Fruit fly (Drosophila melanogaster) whole organism, embryonic: ENCODE results near the gene Adat1.

ENCODE experiments used
- BtbVII ChIP-seq: fragments of 200-800 bp; sonication (Bioruptor generic); optimal IDR thresholded peaks from 3 replicates; lab custom pipeline; 2017; ENCODE audit warnings: missing biosample characterization, mild to moderate bottlenecking, missing genetic modification characterization
- CG10267 ChIP-seq: fragments of 200-800 bp; sonication (Bioruptor generic); optimal IDR thresholded peaks from 2 replicates; lab custom pipeline; 2018; ENCODE audit warnings: missing biosample characterization, mild to moderate bottlenecking, missing genetic modification characterization, moderate library complexity
- CG12659 ChIP-seq: fragments of 200-800 bp; sonication (Bioruptor generic); optimal IDR thresholded peaks from 3 replicates; lab custom pipeline; 2017; ENCODE audit warnings: mild to moderate bottlenecking, missing biosample characterization, missing genetic modification reagents, missing genetic modification characterization
- CG13123 ChIP-seq: fragments of 200-800 bp; sonication (Bioruptor generic); optimal IDR thresholded peaks from 2 replicates; lab custom pipeline; 2016; ENCODE audit warnings: missing biosample characterization, missing genetic modification characterization
- CG14710 ChIP-seq: fragments of 200-800 bp; sonication (Bioruptor generic); optimal IDR thresholded peaks from 3 replicates; lab custom pipeline; 2019; ENCODE audit warnings: missing biosample characterization, mild to moderate bottlenecking, missing genetic modification characterization, moderate library complexity
- CG1529 ChIP-seq: fragments of 200-800 bp; sonication (Bioruptor generic); optimal IDR thresholded peaks from 3 replicates; lab custom pipeline; 2018; ENCODE audit warnings: missing biosample characterization, missing genetic modification characterization
- CG1602 ChIP-seq: fragments of 200-800 bp; sonication (Bioruptor generic); optimal IDR thresholded peaks from 3 replicates; lab custom pipeline; 2016; ENCODE audit warnings: missing biosample characterization, missing genetic modification characterization
- CG16863 ChIP-seq: fragments of 200-800 bp; sonication (Bioruptor generic); optimal IDR thresholded peaks from 3 replicates; lab custom pipeline; 2016; ENCODE audit warnings: missing biosample characterization, missing genetic modification characterization
- CG17361 ChIP-seq: fragments of 200-800 bp; sonication (Bioruptor generic); IDR thresholded peaks from 3 replicates; pipeline ENCODE4 v1.3.6; 2022; ENCODE audit warnings: missing biosample characterization, missing genetic modification characterization
- CG17912 ChIP-seq: fragments of 200-800 bp; sonication (Bioruptor generic); optimal IDR thresholded peaks from 2 replicates; lab custom pipeline; 2018; ENCODE audit warnings: missing biosample characterization, mild to moderate bottlenecking, missing genetic modification characterization
- CG18011 ChIP-seq: fragments of 200-800 bp; sonication (Bioruptor generic); optimal IDR thresholded peaks from 2 replicates; lab custom pipeline; 2017; ENCODE audit warnings: missing biosample characterization, missing genetic modification characterization, mild to moderate bottlenecking, moderate library complexity, missing genotype
- CG1832 ChIP-seq: fragments of 200-800 bp; sonication (Bioruptor generic); optimal IDR thresholded peaks from 2 replicates; lab custom pipeline; 2017; ENCODE audit warnings: missing biosample characterization, mild to moderate bottlenecking, missing genetic modification characterization, inconsistent platforms
- CG30403 ChIP-seq: fragments of 200-800 bp; sonication (Bioruptor generic); optimal IDR thresholded peaks from 3 replicates; lab custom pipeline; 2016; ENCODE audit warnings: missing biosample characterization, missing genetic modification characterization
- CG31388 ChIP-seq: fragments of 200-800 bp; sonication (Bioruptor generic); optimal IDR thresholded peaks from 2 replicates; lab custom pipeline; 2016; ENCODE audit warnings: missing biosample characterization, missing genetic modification characterization
- CG32767 ChIP-seq: fragments of 200-800 bp; sonication (Bioruptor generic); IDR thresholded peaks from 2 replicates; pipeline ENCODE4 v1.3.6; 2022; ENCODE audit warnings: missing biosample characterization, missing genetic modification characterization
- CG33557 ChIP-seq: fragments of 200-800 bp; sonication (Bioruptor generic); optimal IDR thresholded peaks from 2 replicates; lab custom pipeline; 2019; ENCODE audit warnings: missing biosample characterization, mild to moderate bottlenecking, missing genetic modification characterization, moderate library complexity
- CG43689 ChIP-seq: fragments of 200-800 bp; sonication (Bioruptor generic); IDR thresholded peaks from 2 replicates; pipeline ENCODE4 v1.3.6; 2022; ENCODE audit warnings: missing biosample characterization, missing genetic modification characterization
- CG5245 ChIP-seq: fragments of 200-800 bp; sonication (Bioruptor generic); optimal IDR thresholded peaks from 3 replicates; lab custom pipeline; 2016; ENCODE audit warnings: missing biosample characterization, missing genetic modification characterization
- CG6175 ChIP-seq: fragments of 200-800 bp; sonication (Bioruptor generic); IDR thresholded peaks from 3 replicates; pipeline ENCODE4 v1.3.6; 2022; ENCODE audit warnings: missing biosample characterization, missing genetic modification characterization
- CG6654 ChIP-seq: fragments of 200-800 bp; sonication (Bioruptor generic); optimal IDR thresholded peaks from 2 replicates; lab custom pipeline; 2017; ENCODE audit warnings: missing biosample characterization, mild to moderate bottlenecking, missing genetic modification characterization
- CG7271 ChIP-seq: fragments of 200-800 bp; sonication (Bioruptor generic); optimal IDR thresholded peaks from 2 replicates; lab custom pipeline; 2018; ENCODE audit warnings: missing biosample characterization, mild to moderate bottlenecking, missing genetic modification characterization, moderate library complexity
- CG7839 ChIP-seq: fragments of 200-800 bp; sonication (Bioruptor generic); optimal IDR thresholded peaks from 3 replicates; lab custom pipeline; 2018; ENCODE audit warnings: missing biosample characterization, mild to moderate bottlenecking, missing genetic modification characterization, moderate library complexity
- CG7928 ChIP-seq: fragments of 200-800 bp; sonication (Bioruptor generic); optimal IDR thresholded peaks from 2 replicates; lab custom pipeline; 2017; ENCODE audit warnings: missing biosample characterization, mild to moderate bottlenecking, missing genetic modification characterization
- CG8290 ChIP-seq, 3 experiments: fragments of 200-800 bp; sonication (Bioruptor generic); optimal IDR thresholded peaks; 2 replicates each; lab custom pipeline; 2016 to 2019; ENCODE audit warnings: missing biosample characterization in 3 of 3, missing genetic modification characterization in 3 of 3, mild to moderate bottlenecking in 2 of 3, moderate library complexity in 1 of 3
- CG9817 ChIP-seq: fragments of 200-800 bp; sonication (Bioruptor generic); optimal IDR thresholded peaks from 2 replicates; lab custom pipeline; 2018; ENCODE audit warnings: missing biosample characterization, mild to moderate bottlenecking, missing genetic modification characterization, moderate library complexity
- CHES-1-like ChIP-seq: fragments of 200-800 bp; sonication (Bioruptor generic); optimal IDR thresholded peaks from 2 replicates; lab custom pipeline; 2016; ENCODE audit warnings: missing biosample characterization, missing genetic modification characterization
- CTCF ChIP-seq: fragments of 200-800 bp; sonication (Bioruptor generic); optimal IDR thresholded peaks from 2 replicates; lab custom pipeline; 2017; ENCODE audit warnings: missing biosample characterization, mild to moderate bottlenecking, missing genetic modification characterization, moderate library complexity
- CrebB ChIP-seq: fragments of 200-800 bp; sonication (Bioruptor generic); optimal IDR thresholded peaks from 3 replicates; lab custom pipeline; 2018; ENCODE audit warnings: missing biosample characterization, mild to moderate bottlenecking, missing genetic modification characterization
- Ets65A ChIP-seq: fragments of 200-800 bp; sonication (Bioruptor generic); peaks from one replicate; lab custom pipeline; 2016; ENCODE audit warnings: missing biosample characterization, missing genetic modification characterization
- HLH4C ChIP-seq: fragments of 200-800 bp; sonication (Bioruptor generic); IDR thresholded peaks from 3 replicates; pipeline ENCODE4 v1.3.6; 2022; ENCODE audit warnings: missing biosample characterization, missing genetic modification characterization; ENCODE audit not compliant: partially characterized antibody
- Hey ChIP-seq: fragments of 200-800 bp; sonication (Bioruptor generic); optimal IDR thresholded peaks from 3 replicates; lab custom pipeline; 2018; ENCODE audit warnings: missing biosample characterization, mild to moderate bottlenecking, missing genetic modification characterization
- HmgD ChIP-seq: fragments of 200-800 bp; sonication (Bioruptor generic); optimal IDR thresholded peaks from 3 replicates; lab custom pipeline; 2016; ENCODE audit warnings: missing biosample characterization, missing genetic modification characterization
- Meics ChIP-seq: fragments of 200-800 bp; sonication (Bioruptor generic); optimal IDR thresholded peaks from 2 replicates; lab custom pipeline; 2017; ENCODE audit warnings: missing biosample characterization, mild to moderate bottlenecking, missing genetic modification characterization
- Rfx ChIP-seq: fragments of 200-800 bp; sonication (Bioruptor generic); IDR thresholded peaks from 2 replicates; pipeline ENCODE4 v1.3.6; 2022; ENCODE audit warnings: missing biosample characterization, missing genetic modification characterization
- Taf1 ChIP-seq: fragments of 200-800 bp; sonication (Bioruptor generic); IDR thresholded peaks from 2 replicates; pipeline ENCODE4 v1.3.6; 2022; ENCODE audit warnings: missing biosample characterization, missing genetic modification characterization
- Trl ChIP-seq, 3 experiments: fragments of >200 bp in 2 of 3; fragments of 200-800 bp in 1 of 3; sonication (Bioruptor generic) in 1 of 3; optimal IDR thresholded peaks; 2 replicates in 1 of 3; 3 replicates in 2 of 3; lab custom pipeline; 2016 to 2017; ENCODE audit warnings: missing biosample characterization in 1 of 3, missing genetic modification characterization in 1 of 3
- bbx ChIP-seq: fragments of 200-800 bp; sonication (Bioruptor generic); IDR thresholded peaks from 2 replicates; pipeline ENCODE4 v1.3.6; 2022; ENCODE audit warnings: missing biosample characterization, missing genetic modification characterization; ENCODE audit not compliant: partially characterized antibody
- chinmo ChIP-seq: fragments of 200-800 bp; sonication (Bioruptor generic); IDR thresholded peaks from 4 replicates; pipeline ENCODE4 v1.3.6; 2022; ENCODE audit warnings: missing biosample characterization, missing genetic modification characterization; ENCODE audit not compliant: partially characterized antibody
- ci ChIP-seq: fragments of 200-800 bp; sonication (Bioruptor generic); IDR thresholded peaks from 3 replicates; pipeline ENCODE4 v1.3.6; 2022; ENCODE audit warnings: missing biosample characterization, missing genetic modification characterization
- disco-r ChIP-seq: fragments of 200-800 bp; sonication (Bioruptor generic); optimal IDR thresholded peaks from 2 replicates; lab custom pipeline; 2016; ENCODE audit warnings: missing biosample characterization, missing genetic modification characterization
- dysf ChIP-seq: fragments of 200-800 bp; sonication (Bioruptor generic); IDR thresholded peaks from 3 replicates; pipeline ENCODE4 v1.3.6; 2022; ENCODE audit warnings: missing biosample characterization, missing genetic modification characterization
- ftz-f1 ChIP-seq: fragments of 200-800 bp; sonication (Bioruptor generic); optimal IDR thresholded peaks from 2 replicates; lab custom pipeline; 2016; ENCODE audit warnings: missing biosample characterization, missing genetic modification characterization
- knrl ChIP-seq: fragments of 200-800 bp; sonication (Bioruptor generic); IDR thresholded peaks from 3 replicates; pipeline ENCODE4 v1.3.6; 2022; ENCODE audit warnings: missing biosample characterization, missing genetic modification characterization; ENCODE audit not compliant: partially characterized antibody
- lov ChIP-seq, 2 experiments: fragments of 200-800 bp in 1 of 2; fragments of >200 bp in 1 of 2; sonication (Bioruptor generic) in 1 of 2; IDR thresholded peaks in 1 of 2; optimal IDR thresholded peaks in 1 of 2; 2 replicates in 1 of 2; 3 replicates in 1 of 2; pipeline versions ENCODE4 v1.3.6 to Lab custom; 2017 to 2022; ENCODE audit warnings: missing biosample characterization in 1 of 2, missing genetic modification characterization in 1 of 2
- luna ChIP-seq: fragments of 200-800 bp; sonication (Bioruptor generic); optimal IDR thresholded peaks from 2 replicates; lab custom pipeline; 2016; ENCODE audit warnings: missing biosample characterization, missing genetic modification characterization
- nau ChIP-seq: fragments of 200-800 bp; sonication (Bioruptor generic); optimal IDR thresholded peaks from 3 replicates; lab custom pipeline; 2017; ENCODE audit warnings: missing biosample characterization, mild to moderate bottlenecking, missing genetic modification characterization, missing genetic modification reagents
- nmo ChIP-seq: fragments of 200-800 bp; sonication (Bioruptor generic); optimal IDR thresholded peaks from 2 replicates; lab custom pipeline; 2018; ENCODE audit warnings: missing biosample characterization, mild to moderate bottlenecking, missing genetic modification characterization, moderate library complexity
- pzg ChIP-seq: fragments of 200-800 bp; sonication (Bioruptor generic); optimal IDR thresholded peaks from 3 replicates; lab custom pipeline; 2018; ENCODE audit warnings: missing biosample characterization, mild to moderate bottlenecking, missing genetic modification characterization, moderate library complexity
- sr ChIP-seq: fragments of 200-800 bp; sonication (Bioruptor generic); IDR thresholded peaks from 3 replicates; pipeline ENCODE4 v1.3.6; 2022; ENCODE audit warnings: missing biosample characterization, missing genetic modification characterization
- trh ChIP-seq: fragments of 200-800 bp; sonication (Bioruptor generic); optimal IDR thresholded peaks from 2 replicates; lab custom pipeline; 2016; ENCODE audit warnings: missing biosample characterization, missing genetic modification characterization
- zfh1 ChIP-seq: fragments of 200-800 bp; sonication (Bioruptor generic); IDR thresholded peaks from 3 replicates; pipeline ENCODE4 v1.3.6; 2022; ENCODE audit warnings: missing biosample characterization, missing genetic modification characterization

Adat1 gene

dm6 chr2L:13793405-13793804, 17.9 kb downstream of the Adat1 start, which contains the start of gene Sec71 (continued):
- TF ChIP-seq disco-r (GFP tag; lab: Kevin White, UChicago) (no peak), CTCF (no peak), nmo (GFP tag; lab: Kevin White, UChicago) (peak; percentile 29), CG17912 (GFP tag; lab: Kevin White, UChicago) (no peak), CG7839 (tag; lab: Kevin White, UChicago) (no peak), dysf (no peak), CG8290 (GFP tag; optimal IDR thresholded peaks at IDR 0.05; lab: Kevin White, UChicago) (no peak), CG8290 (tag; optimal IDR thresholded peaks at IDR 0.05; lab: Kevin White, UChicago) (no peak), Rfx (no peak), ftz-f1 (GFP tag; lab: Kevin White, UChicago) (peak; percentile 76), CG18011 (no peak), HmgD (GFP tag; lab: Kevin White, UChicago) (no peak), CG6175 (no peak), bbx (GFP tag; lab: Robert Waterston, UW) (peak; percentile 30; the same call in 1 of the 2 replicates), BtbVII (GFP tag; lab: Kevin White, UChicago) (no peak), nau (GFP tag; lab: Kevin White, UChicago) (no peak), lov (optimal IDR thresholded peaks at IDR 0.05; lab: Kevin White, UChicago) (no peak), lov (GFP tag; IDR thresholded peaks at IDR 0.05; lab: Robert Waterston, UW) (no peak), CG43689 (GFP tag; lab: Robert Waterston, UW) (no peak), CG12659 (GFP tag; lab: Kevin White, UChicago) (peak; percentile 39), Hey (tag; lab: Kevin White, UChicago) (no peak), CG6654 (GFP tag; lab: Kevin White, UChicago) (no peak), trh (no peak), Taf1 (GFP tag; lab: Robert Waterston, UW) (no peak), CG9817 (tag; lab: Kevin White, UChicago) (no peak), CG33557 (GFP tag; lab: Kevin White, UChicago) (no peak), CG7271 (tag; lab: Kevin White, UChicago) (no peak), CG13123 (no peak), CG32767 (no peak), Ets65A (peak; percentile 90), CG10267 (peak; percentile 94), knrl (GFP tag; lab: Robert Waterston, UW) (no peak), zfh1 (no peak), CHES-1-like (peak; percentile 15), luna (GFP tag; lab: Kevin White, UChicago) (no peak), CG1602 (GFP tag; lab: Kevin White, UChicago) (no peak), ci (GFP tag; lab: Robert Waterston, UW) (no peak), CG1832 (GFP tag; lab: Kevin White, UChicago) (no peak), CG14710 (tag; lab: Kevin White, UChicago) (peak; percentile 45), CG5245 (no peak), CG31388 (no peak), chinmo (no peak), HLH4C (GFP tag; lab: Robert Waterston, UW) (no peak), CG17361 (no peak), CG1529 (GFP tag; lab: Kevin White, UChicago) (no peak), CG7928 (GFP tag; lab: Kevin White, UChicago) (no peak), Meics (GFP tag; lab: Kevin White, UChicago) (no peak), pzg (GFP tag; lab: Kevin White, UChicago) (peak; percentile 78), Trl (optimal IDR thresholded peaks at IDR 0.05; lab: Kevin White, UChicago) (no peak), Trl (GFP tag; optimal IDR thresholded peaks at IDR 0.05; lab: Kevin White, UChicago) (no peak), sr (GFP tag; lab: Robert Waterston, UW) (no peak), CG16863 (GFP tag; lab: Kevin White, UChicago) (peak; percentile 3), CrebB (tag; lab: Kevin White, UChicago) (no peak), CG30403 (GFP tag; lab: Kevin White, UChicago) (peak; percentile 2)
